Worm (Caenorhabditis elegans): ENCODE measurements around the gene adm-4.

The adm-4 gene

DNA sequence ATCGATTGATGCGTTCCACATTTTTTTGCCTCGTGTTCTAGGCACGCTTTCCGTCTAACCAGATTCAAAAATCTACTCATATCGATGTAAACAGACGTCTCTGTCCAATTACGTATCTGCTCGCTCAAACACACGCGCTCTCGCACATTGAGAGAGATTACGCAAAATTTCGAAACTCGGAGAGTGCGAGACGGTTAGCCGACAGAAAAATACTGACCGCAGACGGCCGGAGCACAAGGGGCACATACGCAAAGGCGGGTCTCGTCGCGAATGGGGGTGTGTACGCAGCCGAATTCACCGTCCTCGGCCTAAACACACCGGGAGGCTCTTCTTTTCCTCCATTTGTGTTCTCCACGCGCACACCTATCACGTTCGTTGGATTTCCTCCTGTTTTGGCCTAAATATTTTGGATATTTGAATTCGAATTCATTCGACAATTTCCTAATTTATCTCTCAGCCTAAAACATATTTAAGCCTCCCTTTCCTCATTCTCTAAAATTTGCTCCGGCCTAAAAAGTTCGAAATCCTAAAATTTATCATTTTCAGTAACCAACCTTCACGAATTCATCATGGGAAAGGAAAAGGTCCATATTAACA is 25.1 kb upstream of the adm-4 start, which contains the start of gene eef-1A.2:
Gene eef-1A.2, plus strand, starts transcription at position 547 of the 597 bp plus-strand sequence.
- TF ChIP-seq C34F6.9 (tag; optimal IDR thresholded peaks at IDR 0.05) (peak; percentile 100), elt-1 (tag; optimal IDR thresholded peaks at IDR 0.05) (no peak), zag-1 (tag; optimal IDR thresholded peaks at IDR 0.05) (peak; percentile 96), mab-5 (tag; optimal IDR thresholded peaks at IDR 0.05) (peak; percentile 60), nhr-11 (tag; optimal IDR thresholded peaks at IDR 0.05) (no peak), mbf-1 (tag; optimal IDR thresholded peaks at IDR 0.05) (no peak), lsy-2 (tag; optimal IDR thresholded peaks at IDR 0.05) (peak; percentile 83 to 92), nhr-25 (tag; optimal IDR thresholded peaks at IDR 0.05) (peak; percentile 91), sma-9 (GFP tag; optimal IDR thresholded peaks at IDR 0.05) (peak; percentile 95), sma-9 (tag; optimal IDR thresholded peaks at IDR 0.05) (no peak), egl-27 (tag; optimal IDR thresholded peaks at IDR 0.05) (peak; percentile 96), dmd-4 (tag; optimal IDR thresholded peaks at IDR 0.05) (no peak), elt-3 (tag; optimal IDR thresholded peaks at IDR 0.05) (no peak), aly-2 (tag; optimal IDR thresholded peaks at IDR 0.05) (no peak), ztf-4 (tag; optimal IDR thresholded peaks at IDR 0.05) (peak; percentile 87), ama-1 (optimal IDR thresholded peaks at IDR 0.05) (peak; percentile 85), unc-39 (tag; optimal IDR thresholded peaks at IDR 0.05) (no peak), nhr-10 (tag; optimal IDR thresholded peaks at IDR 0.05) (peak; percentile 66), nhr-23 (tag; optimal IDR thresholded peaks at IDR 0.05) (no peak), snpc-4 (tag; optimal IDR thresholded peaks at IDR 0.05) (peak; percentile 67), R02D3.7 (tag; optimal IDR thresholded peaks at IDR 0.05) (no peak), ztf-1 (GFP tag; conservative IDR thresholded peaks at IDR 0.05) (no peak), sma-3 (GFP tag; optimal IDR thresholded peaks at IDR 0.05) (peak; percentile 96), gmeb-1 (tag; optimal IDR thresholded peaks at IDR 0.05) (peak; percentile 78), blmp-1 (tag; optimal IDR thresholded peaks at IDR 0.05; ENCODE audit: insufficient read depth) (peak; percentile 76), sem-4 (tag; optimal IDR thresholded peaks at IDR 0.05) (peak; percentile 90), nhr-237 (tag; optimal IDR thresholded peaks at IDR 0.05) (no peak), lin-13 (GFP tag; optimal IDR thresholded peaks at IDR 0.05) (peak; percentile 94), ceh-16 (tag; optimal IDR thresholded peaks at IDR 0.05) (peak; percentile 85), ceh-82 (tag; optimal IDR thresholded peaks at IDR 0.05) (peak; percentile 88), F13H6.1 (tag; optimal IDR thresholded peaks at IDR 0.05) (peak; percentile 95), skn-1 (tag; optimal IDR thresholded peaks at IDR 0.05) (no peak), unc-55 (GFP tag; optimal IDR thresholded peaks at IDR 0.05) (peak; percentile 93), crh-2 (tag; optimal IDR thresholded peaks at IDR 0.05) (peak; percentile 97), nhr-12 (tag; optimal IDR thresholded peaks at IDR 0.05) (no peak), unc-62 (GFP tag; optimal IDR thresholded peaks at IDR 0.05) (peak; percentile 23), nhr-77 (tag; optimal IDR thresholded peaks at IDR 0.05) (peak; percentile 34), nhr-6 (tag; optimal IDR thresholded peaks at IDR 0.05) (peak; percentile 87), Y55F3AM.14 (GFP tag; optimal IDR thresholded peaks at IDR 0.05) (peak; percentile 90), mdl-1 (tag; optimal IDR thresholded peaks at IDR 0.05) (peak; percentile 87 to 98), lin-11 (tag; optimal IDR thresholded peaks at IDR 0.05) (peak; percentile 99), nhr-21 (tag; optimal IDR thresholded peaks at IDR 0.05) (peak; percentile 96), ZK546.5 (tag; optimal IDR thresholded peaks at IDR 0.05) (peak; percentile 44), nhr-129 (tag; optimal IDR thresholded peaks at IDR 0.05) (peak; percentile 100), alr-1 (tag; optimal IDR thresholded peaks at IDR 0.05) (peak; percentile 89), lin-39 (tag; optimal IDR thresholded peaks at IDR 0.05) (no peak), ztf-11 (tag; optimal IDR thresholded peaks at IDR 0.05) (no peak), peb-1 (tag; optimal IDR thresholded peaks at IDR 0.05) (no peak), fos-1 (tag; optimal IDR thresholded peaks at IDR 0.05) (peak; percentile 81)
